Fruit fly (Drosophila melanogaster): ENCODE results near the gene CG6661.
A peak's percentile ranks its signal among the peaks of the same experiment; 100 is the strongest.

CG6661 gene

dm6 chr3L:14003297-14004040, 31.1 kb upstream of the CG6661 start:
- TF ChIP-seq pan (optimal IDR thresholded peaks at IDR 0.05) (no peak), CG8478 (optimal IDR thresholded peaks at IDR 0.05) (no peak), usp (GFP tag; optimal IDR thresholded peaks at IDR 0.05) (no peak), psq (optimal IDR thresholded peaks at IDR 0.05) (no peak), EcR (GFP tag; optimal IDR thresholded peaks at IDR 0.05) (no peak), Dll (optimal IDR thresholded peaks at IDR 0.05) (no peak)

DNA sequence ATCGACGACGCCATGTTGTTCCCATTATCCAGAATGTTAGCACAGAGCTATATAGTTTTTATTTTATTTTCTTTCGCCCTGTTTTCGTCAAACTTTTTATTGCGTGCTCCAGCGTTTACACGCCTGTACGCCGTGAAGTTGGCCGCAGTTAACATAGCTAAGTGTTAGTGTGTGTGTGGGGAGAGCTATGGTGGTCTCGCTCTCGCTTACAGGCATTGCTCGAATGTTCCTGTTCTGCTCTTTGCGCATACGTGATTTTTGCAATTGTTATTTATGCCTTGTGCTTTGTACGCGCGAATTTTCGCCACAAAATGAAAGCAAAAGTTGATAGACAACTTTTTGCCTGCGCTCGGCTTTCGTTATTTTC, 30.6 kb upstream of the CG6661 start:
- TF ChIP-seq pan (optimal IDR thresholded peaks at IDR 0.05) (no peak), psq (optimal IDR thresholded peaks at IDR 0.05) (peak; percentile 78), EcR (GFP tag; optimal IDR thresholded peaks at IDR 0.05) (no peak), usp (GFP tag; optimal IDR thresholded peaks at IDR 0.05) (no peak), CG8478 (optimal IDR thresholded peaks at IDR 0.05) (no peak), Dll (optimal IDR thresholded peaks at IDR 0.05) (no peak)

- TF ChIP-seq CG8478 (optimal IDR thresholded peaks at IDR 0.05) (peak; percentile 39), Dll (optimal IDR thresholded peaks at IDR 0.05) (no peak), EcR (GFP tag; optimal IDR thresholded peaks at IDR 0.05) (no peak), pan (optimal IDR thresholded peaks at IDR 0.05) (no peak)
Observed at dm6 chr3L:14004963-14005458, 29.6 kb upstream of the CG6661 start.

- TF ChIP-seq CG8478 (optimal IDR thresholded peaks at IDR 0.05) (no peak), usp (GFP tag; optimal IDR thresholded peaks at IDR 0.05) (no peak), pan (optimal IDR thresholded peaks at IDR 0.05) (no peak)
Observed at dm6 chr3L:14005627-14006287, 28.8 kb upstream of the CG6661 start.

dm6 chr3L:14006704-14007126, 27.9 kb upstream of the CG6661 start:
- TF ChIP-seq usp (GFP tag; optimal IDR thresholded peaks at IDR 0.05) (no peak), Dll (optimal IDR thresholded peaks at IDR 0.05) (no peak), psq (optimal IDR thresholded peaks at IDR 0.05) (no peak), CG8478 (optimal IDR thresholded peaks at IDR 0.05) (no peak), pan (optimal IDR thresholded peaks at IDR 0.05) (no peak)

dm6 chr3L:14025736-14026135, 8.8 kb upstream of the CG6661 start:
- TF ChIP-seq CG8478 (optimal IDR thresholded peaks at IDR 0.05) (no peak), EcR (GFP tag; optimal IDR thresholded peaks at IDR 0.05) (no peak), pan (optimal IDR thresholded peaks at IDR 0.05) (no peak), Dll (optimal IDR thresholded peaks at IDR 0.05) (no peak), usp (GFP tag; optimal IDR thresholded peaks at IDR 0.05) (no peak), psq (optimal IDR thresholded peaks at IDR 0.05) (no peak)

DNA sequence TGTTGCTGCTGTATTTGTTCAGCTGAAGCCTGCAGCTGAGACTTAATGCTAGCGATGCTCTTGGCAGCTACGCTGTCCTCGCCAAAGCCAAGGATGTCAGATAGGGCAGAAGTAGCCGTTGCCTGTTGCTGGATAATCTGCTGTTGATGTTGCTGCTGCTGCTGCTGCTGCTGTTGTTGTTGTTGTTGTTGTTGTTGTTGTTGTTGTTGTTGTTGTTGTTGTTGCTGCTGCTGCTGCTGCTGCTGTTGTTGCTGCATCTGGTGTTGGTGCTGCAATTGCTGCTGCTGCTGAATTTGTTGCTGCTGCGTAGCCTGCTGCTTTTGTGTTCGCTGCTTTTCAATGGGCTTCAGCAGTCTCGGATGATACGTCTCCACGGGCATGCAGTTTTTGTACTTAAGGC, 7.0 kb upstream of the CG6661 start:
- TF ChIP-seq Dll (optimal IDR thresholded peaks at IDR 0.05) (no peak), CG8478 (optimal IDR thresholded peaks at IDR 0.05) (no peak), pan (optimal IDR thresholded peaks at IDR 0.05) (no peak), EcR (GFP tag; optimal IDR thresholded peaks at IDR 0.05) (no peak), psq (optimal IDR thresholded peaks at IDR 0.05) (no peak)

dm6 chr3L:14028485-14029384, 5.8 kb upstream of the CG6661 start, which contains the start of gene Ptip:
TSS of gene Ptip (minus strand) at chr3L:14029121.
- TF ChIP-seq Dll (optimal IDR thresholded peaks at IDR 0.05) (peak; percentile 28), CG8478 (optimal IDR thresholded peaks at IDR 0.05) (no peak)

DNA sequence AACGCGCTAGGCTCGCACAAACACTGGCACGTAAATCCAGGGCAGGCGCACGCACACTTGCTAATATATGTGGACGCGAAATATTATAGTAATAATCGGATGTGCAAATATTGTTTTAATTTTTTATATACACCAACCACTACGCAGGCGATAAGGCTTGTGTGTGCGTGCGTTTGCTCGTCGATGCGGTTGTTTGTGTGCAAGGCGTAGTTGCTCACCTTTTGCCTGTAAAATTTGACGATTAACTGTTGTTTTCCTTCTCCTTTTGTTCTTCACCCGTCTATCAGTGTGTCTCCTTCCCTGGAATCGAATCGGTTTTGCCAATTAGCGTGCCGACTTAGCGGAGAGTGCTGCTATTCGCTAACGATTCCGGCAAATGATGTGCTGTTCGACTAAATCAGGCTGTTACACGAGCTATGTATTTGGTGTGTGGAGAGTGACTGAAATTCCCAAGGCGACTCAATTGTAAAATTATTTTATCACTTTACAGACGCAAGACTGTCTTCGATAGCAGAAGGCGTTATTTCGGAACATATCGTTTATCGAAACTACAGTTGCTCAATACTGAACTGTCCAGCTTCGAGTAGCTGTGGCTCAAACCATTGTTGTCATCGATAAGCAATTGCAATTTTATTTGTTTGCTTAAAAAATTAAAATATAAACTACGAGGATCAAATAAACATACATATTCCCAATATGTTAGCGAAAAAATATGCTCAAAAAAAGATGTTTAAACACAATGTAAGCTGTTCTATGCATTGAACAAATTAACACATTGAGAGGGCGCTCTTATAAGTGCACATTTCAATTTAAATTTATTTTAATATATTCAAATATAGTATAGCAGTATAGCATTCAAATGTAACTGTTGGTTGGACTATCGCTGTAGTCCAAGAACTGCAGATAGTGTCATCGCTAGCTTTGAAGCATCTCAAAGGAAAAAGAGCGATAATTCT, 3.1 kb upstream of the CG6661 start, which contains the start of the genes CG6650 and endos:
CG6650 (plus strand) TSS at position 280 of the 956 bp plus-strand sequence.
endos (minus strand) TSS at position 536 of the 956 bp plus-strand sequence.
- TF ChIP-seq psq (optimal IDR thresholded peaks at IDR 0.05), result no peak
- no peak for TF ChIP-seq CG8478 (optimal IDR thresholded peaks at IDR 0.05)
- no peak for TF ChIP-seq EcR (GFP tag; optimal IDR thresholded peaks at IDR 0.05)
- no peak for TF ChIP-seq pan (optimal IDR thresholded peaks at IDR 0.05)
- TF ChIP-seq usp (GFP tag; optimal IDR thresholded peaks at IDR 0.05), result no peak
- TF ChIP-seq Dll (optimal IDR thresholded peaks at IDR 0.05), result no peak

- TF ChIP-seq EcR (GFP tag; optimal IDR thresholded peaks at IDR 0.05), result no peak
- no peak for TF ChIP-seq Dll (optimal IDR thresholded peaks at IDR 0.05)
- TF ChIP-seq pan (optimal IDR thresholded peaks at IDR 0.05), result no peak
- TF ChIP-seq usp (GFP tag; optimal IDR thresholded peaks at IDR 0.05), result no peak
- no peak for TF ChIP-seq psq (optimal IDR thresholded peaks at IDR 0.05)
Observed at dm6 chr3L:14036867-14037313, 2.3 kb downstream of the CG6661 start, which contains the start of gene Hsp110. TSS of gene Hsp110 (plus strand) at chr3L:14037019.
